Fruit fly (Drosophila melanogaster): Measurements from ENCODE around the gene nerfin-2.

nerfin-2 gene

dm6 chr3R:10062324-10062723, 8.6 kb upstream of the nerfin-2 start, which contains the start of gene CG33630:
Gene CG33630 (plus strand): TSS chr3R:10062624.
- TF ChIP-seq usp (GFP tag; optimal IDR thresholded peaks at IDR 0.05) (no peak), EcR (GFP tag; optimal IDR thresholded peaks at IDR 0.05) (no peak), psq (optimal IDR thresholded peaks at IDR 0.05) (no peak), pan (optimal IDR thresholded peaks at IDR 0.05) (no peak), Dll (optimal IDR thresholded peaks at IDR 0.05) (no peak), CG8478 (optimal IDR thresholded peaks at IDR 0.05) (no peak)

DNA sequence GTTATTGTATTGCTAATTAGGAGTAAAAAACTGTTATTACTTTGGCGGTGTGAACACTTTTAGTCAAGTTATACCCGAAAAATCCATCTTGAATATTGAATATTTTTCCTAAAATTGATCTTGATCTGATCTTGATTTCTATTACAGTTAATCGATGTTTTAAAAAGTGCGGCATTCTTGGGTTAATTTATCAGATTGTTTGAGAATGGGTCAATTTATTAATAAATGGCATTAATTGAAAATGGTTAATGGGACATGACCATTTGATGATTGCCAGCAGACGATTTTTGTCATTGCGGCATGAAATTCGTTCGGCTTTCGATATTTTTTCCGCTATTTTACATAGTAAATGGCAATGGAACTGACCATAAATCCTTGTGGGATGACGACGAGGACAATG, 7.2 kb upstream of the nerfin-2 start, which contains the start of gene CG33631:
Gene CG33631 (plus strand): TSS at position 301 of the 400 bp plus-strand sequence.
- TF ChIP-seq CG8478 (optimal IDR thresholded peaks at IDR 0.05) (no peak), Dll (optimal IDR thresholded peaks at IDR 0.05) (no peak), psq (optimal IDR thresholded peaks at IDR 0.05) (no peak), pan (optimal IDR thresholded peaks at IDR 0.05) (no peak), EcR (GFP tag; optimal IDR thresholded peaks at IDR 0.05) (no peak), usp (GFP tag; optimal IDR thresholded peaks at IDR 0.05) (no peak)

DNA sequence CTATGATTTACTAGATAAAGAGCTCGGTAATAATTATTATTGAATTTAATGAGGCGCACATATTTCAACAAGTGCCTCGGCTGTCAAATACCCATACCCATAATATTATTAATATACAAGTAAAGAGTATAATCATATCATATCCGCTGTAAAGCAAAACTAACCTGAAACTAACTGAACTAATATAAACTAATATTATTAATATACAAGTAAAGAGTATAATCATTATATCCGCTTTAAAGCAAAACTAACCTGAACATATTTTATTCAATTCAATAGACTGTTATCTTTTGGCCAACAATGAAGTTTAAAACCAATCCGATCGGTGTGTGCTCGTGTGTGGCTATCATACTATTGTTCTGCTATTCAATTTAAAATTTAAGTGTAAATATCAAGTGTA, 4.4 kb upstream of the nerfin-2 start, which contains the start of gene CG33783:
Gene CG33783 (plus strand): TSS at position 301 of the 400 bp plus-strand sequence.
- no peak for TF ChIP-seq Dll (optimal IDR thresholded peaks at IDR 0.05)

dm6 chr3R:10067605-10068004, 3.3 kb upstream of the nerfin-2 start, which contains the start of gene CG33784:
Gene CG33784 (plus strand): TSS chr3R:10067905.
- TF ChIP-seq psq (optimal IDR thresholded peaks at IDR 0.05) (no peak), Dll (optimal IDR thresholded peaks at IDR 0.05) (no peak), pan (optimal IDR thresholded peaks at IDR 0.05) (no peak), EcR (GFP tag; optimal IDR thresholded peaks at IDR 0.05) (no peak), CG8478 (optimal IDR thresholded peaks at IDR 0.05) (no peak)

dm6 chr3R:10068780-10069179, 2.1 kb upstream of the nerfin-2 start:
- TF ChIP-seq EcR (GFP tag; optimal IDR thresholded peaks at IDR 0.05) (no peak), CG8478 (optimal IDR thresholded peaks at IDR 0.05) (no peak), usp (GFP tag; optimal IDR thresholded peaks at IDR 0.05) (no peak), pan (optimal IDR thresholded peaks at IDR 0.05) (no peak), Dll (optimal IDR thresholded peaks at IDR 0.05) (no peak), psq (optimal IDR thresholded peaks at IDR 0.05) (no peak)

DNA sequence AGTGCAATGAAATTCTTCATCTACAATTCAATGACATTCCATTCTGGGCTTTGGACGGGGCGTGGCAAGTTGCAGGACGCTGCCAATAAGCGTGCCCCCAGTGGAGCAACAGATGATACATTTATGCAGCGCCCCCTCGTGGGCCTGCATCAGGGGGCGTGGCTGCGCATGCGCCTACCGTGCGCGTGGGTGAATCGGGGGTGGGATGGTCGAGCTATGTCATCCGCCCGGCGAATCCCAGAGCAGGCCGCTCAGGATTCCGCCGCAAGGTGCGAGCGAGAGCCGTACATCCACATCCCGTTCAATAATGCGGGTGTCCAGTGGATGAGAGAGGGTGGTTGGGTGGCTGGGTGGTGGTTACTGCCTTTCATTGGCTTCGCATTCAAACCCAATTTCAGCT, 722 bp upstream of the nerfin-2 start:
- no peak for TF ChIP-seq usp (GFP tag; optimal IDR thresholded peaks at IDR 0.05)
- no peak for TF ChIP-seq EcR (GFP tag; optimal IDR thresholded peaks at IDR 0.05)
- TF ChIP-seq pan (optimal IDR thresholded peaks at IDR 0.05): no peak
- TF ChIP-seq Dll (optimal IDR thresholded peaks at IDR 0.05): no peak
- no peak for TF ChIP-seq CG8478 (optimal IDR thresholded peaks at IDR 0.05)

dm6 chr3R:10075323-10075788, 4.4 kb downstream of the nerfin-2 start, which contains the start of gene Alp13:
Gene Alp13 (minus strand): TSS chr3R:10075373.
- TF ChIP-seq pan (optimal IDR thresholded peaks at IDR 0.05) (no peak), Dll (optimal IDR thresholded peaks at IDR 0.05) (no peak), EcR (GFP tag; optimal IDR thresholded peaks at IDR 0.05) (no peak), usp (GFP tag; optimal IDR thresholded peaks at IDR 0.05) (no peak), psq (optimal IDR thresholded peaks at IDR 0.05) (no peak), CG8478 (optimal IDR thresholded peaks at IDR 0.05) (no peak)

DNA sequence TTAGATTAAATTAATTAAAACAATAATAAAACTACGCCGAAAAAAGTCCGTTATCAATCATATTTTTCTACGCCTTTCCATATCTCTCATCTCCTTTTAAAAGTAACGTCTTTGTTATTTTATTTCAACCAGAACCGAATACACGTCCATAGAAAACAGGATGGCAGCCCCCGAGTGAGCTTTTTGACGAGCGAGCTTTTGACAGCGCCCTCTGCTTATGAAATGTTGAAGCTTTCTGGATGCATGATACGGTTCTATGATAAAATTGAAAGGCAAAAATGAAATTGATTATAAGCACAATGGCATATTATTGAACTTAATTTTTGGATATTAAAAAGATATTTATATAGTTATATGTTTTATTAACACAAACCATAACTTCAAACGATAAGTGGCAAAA, 5.7 kb downstream of the nerfin-2 start:
- TF ChIP-seq pan (optimal IDR thresholded peaks at IDR 0.05): no peak
- TF ChIP-seq Dll (optimal IDR thresholded peaks at IDR 0.05): no peak
- TF ChIP-seq CG8478 (optimal IDR thresholded peaks at IDR 0.05): no peak
- TF ChIP-seq EcR (GFP tag; optimal IDR thresholded peaks at IDR 0.05): no peak
- TF ChIP-seq psq (optimal IDR thresholded peaks at IDR 0.05): no peak
- TF ChIP-seq usp (GFP tag; optimal IDR thresholded peaks at IDR 0.05): no peak

DNA sequence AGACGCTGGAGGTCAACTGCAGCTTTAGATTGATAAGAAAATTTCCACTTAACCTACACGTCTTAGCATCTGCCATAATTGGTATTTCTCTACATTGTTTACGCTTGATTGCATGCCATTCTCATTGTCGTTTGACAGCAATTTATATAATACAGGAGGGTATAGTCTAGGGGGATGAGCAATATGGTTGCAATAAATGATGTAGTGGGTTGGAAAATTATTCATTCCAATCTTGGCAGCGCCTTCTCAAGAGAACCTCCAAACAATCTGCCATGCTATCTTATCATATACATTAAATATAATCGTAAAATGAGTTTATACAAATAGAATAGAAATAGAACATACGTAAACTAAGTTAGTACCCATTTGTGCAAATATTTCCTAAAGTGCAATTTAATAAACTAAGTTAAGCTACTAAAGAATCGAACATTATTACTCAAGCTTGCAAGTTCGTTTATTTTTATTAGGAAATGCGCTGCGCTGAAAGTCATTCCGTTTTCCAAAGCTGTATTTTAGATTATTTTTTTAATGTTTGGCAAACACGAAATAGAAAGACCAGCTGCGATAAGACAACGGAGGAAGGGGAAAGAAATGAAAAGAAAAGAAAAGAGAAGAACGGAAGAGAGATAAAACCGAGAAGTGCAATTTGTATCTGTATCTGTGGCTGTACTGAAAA, 7.7 kb downstream of the nerfin-2 start:
- TF ChIP-seq Dll (optimal IDR thresholded peaks at IDR 0.05) (no peak), EcR (GFP tag; optimal IDR thresholded peaks at IDR 0.05) (no peak), pan (optimal IDR thresholded peaks at IDR 0.05) (no peak), psq (optimal IDR thresholded peaks at IDR 0.05) (no peak), usp (GFP tag; optimal IDR thresholded peaks at IDR 0.05) (no peak), CG8478 (optimal IDR thresholded peaks at IDR 0.05) (no peak)

- TF ChIP-seq psq (optimal IDR thresholded peaks at IDR 0.05): no peak
- TF ChIP-seq CG8478 (optimal IDR thresholded peaks at IDR 0.05): peak; percentile 19
These were observed 8.5 kb downstream of the nerfin-2 start for dm6 chr3R:10079267-10079987.

DNA sequence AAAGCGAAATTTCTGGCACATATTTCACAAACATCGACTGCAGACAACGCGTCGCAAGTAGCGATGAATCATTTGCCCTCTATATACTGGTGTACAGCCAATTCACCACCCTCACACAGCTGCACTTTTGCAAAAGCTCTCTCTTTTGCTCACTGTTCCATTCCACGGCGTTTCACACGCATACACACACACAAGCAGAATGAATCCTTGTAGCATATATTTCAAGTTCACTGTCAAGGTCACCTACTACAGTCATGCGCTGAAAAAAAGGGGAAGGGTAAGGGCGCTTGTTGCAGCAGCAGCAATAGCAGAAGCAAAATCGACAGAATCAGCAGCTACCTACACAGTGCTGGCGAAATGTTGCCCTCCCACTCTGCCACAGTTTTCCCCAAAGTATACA, 9.8 kb downstream of the nerfin-2 start:
- TF ChIP-seq usp (GFP tag; optimal IDR thresholded peaks at IDR 0.05): no peak
- TF ChIP-seq CG8478 (optimal IDR thresholded peaks at IDR 0.05): no peak
- TF ChIP-seq Dll (optimal IDR thresholded peaks at IDR 0.05): no peak
- no peak for TF ChIP-seq pan (optimal IDR thresholded peaks at IDR 0.05)
- TF ChIP-seq EcR (GFP tag; optimal IDR thresholded peaks at IDR 0.05): no peak
- no peak for TF ChIP-seq psq (optimal IDR thresholded peaks at IDR 0.05)

DNA sequence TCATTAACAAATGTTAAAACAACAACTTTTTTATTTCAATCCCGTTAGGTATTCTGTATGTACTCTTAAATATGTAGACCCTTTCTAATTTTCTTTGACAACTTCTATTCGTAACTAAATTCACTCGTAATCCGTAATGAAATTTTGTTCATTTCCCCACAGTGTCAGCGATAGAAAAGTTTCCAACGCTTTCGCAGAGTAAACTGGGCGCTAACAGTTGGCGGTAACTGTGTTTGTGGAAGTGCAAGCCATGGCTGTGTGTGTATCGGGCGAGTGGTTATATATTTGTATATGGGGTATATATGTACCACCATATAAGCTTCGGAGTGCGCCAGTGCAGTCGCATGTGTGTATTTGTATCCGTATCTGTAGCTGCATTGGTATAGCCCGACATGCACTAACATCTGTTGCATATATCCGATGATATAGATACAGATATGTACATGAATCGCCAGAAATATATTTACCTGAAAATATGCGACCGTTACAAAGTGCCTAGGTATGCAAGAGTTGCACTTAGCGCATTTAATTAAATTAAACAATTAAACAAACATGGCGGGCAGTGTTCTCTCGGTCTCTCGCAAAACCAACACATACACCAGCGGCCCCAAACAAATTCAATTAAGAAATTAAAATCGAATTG, 10.7 kb downstream of the nerfin-2 start:
- TF ChIP-seq EcR (GFP tag; optimal IDR thresholded peaks at IDR 0.05): no peak
- TF ChIP-seq psq (optimal IDR thresholded peaks at IDR 0.05): no peak
- no peak for TF ChIP-seq pan (optimal IDR thresholded peaks at IDR 0.05)
- no peak for TF ChIP-seq usp (GFP tag; optimal IDR thresholded peaks at IDR 0.05)
- TF ChIP-seq Dll (optimal IDR thresholded peaks at IDR 0.05): no peak
- no peak for TF ChIP-seq CG8478 (optimal IDR thresholded peaks at IDR 0.05)

Measured in whole organism.